2 fruit fly cellular contexts compared by ENCODE assay signal in genomic region chr3L:19230801-19231547, dm6.
TF ChIP-seq lines count a peak whose summit lies in the region.

No protein-coding gene starts in this region.

TF ChIP-seq in whole organism, embryonic, 481 proteins besides CTCF, POLR2A, EP300 and RAD21 (continued from another document and continues in another):
- peak; percentile 3 for TF ChIP-seq Mad (GFP tag; optimal IDR thresholded peaks at IDR 0.05; lab: Kevin White, UChicago)
- TF ChIP-seq CG7372 (GFP tag; IDR thresholded peaks at IDR 0.05; lab: Robert Waterston, UW), result no peak
- no peak for TF ChIP-seq CG16779 (GFP tag; IDR thresholded peaks at IDR 0.05; lab: Robert Waterston, UW)
- peak; percentile 26 for TF ChIP-seq CG17385 (GFP tag; optimal IDR thresholded peaks at IDR 0.05; lab: Kevin White, UChicago)
- no peak for TF ChIP-seq CG2889 (GFP tag; IDR thresholded peaks at IDR 0.05; lab: Robert Waterston, UW)
- TF ChIP-seq CG7556 (GFP tag; optimal IDR thresholded peaks at IDR 0.05; lab: Kevin White, UChicago), result peak; percentile 74
- TF ChIP-seq eve (GFP tag; optimal IDR thresholded peaks at IDR 0.05; lab: Kevin White, UChicago), result peak in 1 of 2 experiments; percentile 25
- peak; percentile 31 for TF ChIP-seq CG13775 (GFP tag; optimal IDR thresholded peaks at IDR 0.05; lab: Kevin White, UChicago)
- TF ChIP-seq Hmr (GFP tag; optimal IDR thresholded peaks at IDR 0.05; lab: Kevin White, UChicago), result peak; percentile 59
- peak; percentile 60 for TF ChIP-seq CG2120 (GFP tag; optimal IDR thresholded peaks at IDR 0.05; lab: Kevin White, UChicago)
- peak; percentile 50 for TF ChIP-seq CG12391 (tag; optimal IDR thresholded peaks at IDR 0.05; lab: Kevin White, UChicago)
- peak; percentile 37 for TF ChIP-seq Blimp-1 (GFP tag; optimal IDR thresholded peaks at IDR 0.05; lab: Kevin White, UChicago)
- peak; percentile 62 for TF ChIP-seq bbx (GFP tag; IDR thresholded peaks at IDR 0.05; lab: Robert Waterston, UW; ENCODE audit: partially characterized antibody)
- peak; percentile 16 for TF ChIP-seq CG12769 (tag; optimal IDR thresholded peaks at IDR 0.05; lab: Kevin White, UChicago)
- TF ChIP-seq Pdp1 (GFP tag; optimal IDR thresholded peaks at IDR 0.05; lab: Kevin White, UChicago), result peak in 1 of 2 experiments; percentile 20
- TF ChIP-seq vvl (GFP tag; IDR thresholded peaks at IDR 0.05; lab: Robert Waterston, UW), result peak; percentile 47; the same call in 1 of the 2 replicates
- TF ChIP-seq da (GFP tag; optimal IDR thresholded peaks at IDR 0.05; lab: Kevin White, UChicago), result no peak
- TF ChIP-seq caup (GFP tag; optimal IDR thresholded peaks at IDR 0.05; lab: Kevin White, UChicago; ENCODE audit: severe bottlenecking), result peak; percentile 28
- peak in 1 of 2 experiments; percentile 67 for TF ChIP-seq Hr51 (GFP tag; optimal IDR thresholded peaks at IDR 0.05; lab: Kevin White, UChicago)
- no peak for TF ChIP-seq E2f1 (GFP tag; IDR thresholded peaks at IDR 0.05; lab: Robert Waterston, UW)
- peak; percentile 39 for TF ChIP-seq Xbp1 (GFP tag; optimal IDR thresholded peaks at IDR 0.05; lab: Kevin White, UChicago)
- TF ChIP-seq ERR (GFP tag; optimal IDR thresholded peaks at IDR 0.05; lab: Kevin White, UChicago), result no peak
- TF ChIP-seq sqz (GFP tag; optimal IDR thresholded peaks at IDR 0.05; lab: Kevin White, UChicago), result peak; percentile 19
- peak; percentile 14 for TF ChIP-seq CG8388 (GFP tag; optimal IDR thresholded peaks at IDR 0.05; lab: Kevin White, UChicago)
- TF ChIP-seq CG18599 (GFP tag; optimal IDR thresholded peaks at IDR 0.05; lab: Kevin White, UChicago), result peak; percentile 68
- 0 out of 2 replicates have a peak, but pooled peaks have one; percentile 15 for TF ChIP-seq CG9932 (GFP tag; IDR thresholded peaks at IDR 0.05; lab: Robert Waterston, UW)
- TF ChIP-seq org-1 (GFP tag; optimal IDR thresholded peaks at IDR 0.05; lab: Kevin White, UChicago), result peak; percentile 10
- TF ChIP-seq tgo (GFP tag; IDR thresholded peaks at IDR 0.05; lab: Robert Waterston, UW), result peak; percentile 45; the same call in 1 of the 3 replicates
- TF ChIP-seq bsh (GFP tag; optimal IDR thresholded peaks at IDR 0.05; lab: Kevin White, UChicago), result peak in 1 of 2 experiments; percentile 41
- peak; percentile 13 for TF ChIP-seq Ssrp (tag; optimal IDR thresholded peaks at IDR 0.05; lab: Kevin White, UChicago)
- TF ChIP-seq CG10565 (GFP tag; optimal IDR thresholded peaks at IDR 0.05; lab: Kevin White, UChicago), result no peak
- TF ChIP-seq C15 (GFP tag; IDR thresholded peaks at IDR 0.05; lab: Robert Waterston, UW), result no peak
- peak; percentile 46 to 54 for TF ChIP-seq Trl (optimal IDR thresholded peaks at IDR 0.05; lab: Kevin White, UChicago)
- TF ChIP-seq Trl (GFP tag; optimal IDR thresholded peaks at IDR 0.05; lab: Kevin White, UChicago), result no peak
- TF ChIP-seq rib (GFP tag; IDR thresholded peaks at IDR 0.05; lab: Robert Waterston, UW), result 0 out of 2 replicates have a peak, but pooled peaks have one; percentile 13
- TF ChIP-seq CG10267 (tag; optimal IDR thresholded peaks at IDR 0.05; lab: Kevin White, UChicago), result peak; percentile 6
- peak; percentile 64 for TF ChIP-seq row (GFP tag; IDR thresholded peaks at IDR 0.05; lab: Robert Waterston, UW)
- TF ChIP-seq CG7357 (GFP tag; IDR thresholded peaks at IDR 0.05; lab: Robert Waterston, UW), result no peak
- TF ChIP-seq grau (tag; optimal IDR thresholded peaks at IDR 0.05; lab: Kevin White, UChicago), result peak; percentile 57
- no peak for TF ChIP-seq btn (GFP tag; optimal IDR thresholded peaks at IDR 0.05; lab: Kevin White, UChicago)
- peak; percentile 47 for TF ChIP-seq CG18262 (tag; optimal IDR thresholded peaks at IDR 0.05; lab: Kevin White, UChicago)
- TF ChIP-seq HLH3B (GFP tag; IDR thresholded peaks at IDR 0.05; lab: Robert Waterston, UW), result peak; percentile 16; the same call in 1 of the 2 replicates
- no peak for TF ChIP-seq cad (GFP tag; optimal IDR thresholded peaks at IDR 0.05; lab: Kevin White, UChicago)
- TF ChIP-seq sd (tag; optimal IDR thresholded peaks at IDR 0.05; lab: Kevin White, UChicago), result peak; percentile 51
- TF ChIP-seq ranshi (GFP tag; IDR thresholded peaks at IDR 0.05; lab: Robert Waterston, UW), result no peak; the same call in 1 of the 2 replicates
- no peak for TF ChIP-seq MTF-1 (GFP tag; optimal IDR thresholded peaks at IDR 0.05; lab: Kevin White, UChicago; ENCODE audit: borderline replicate concordance)
- TF ChIP-seq Atf6 (GFP tag; IDR thresholded peaks at IDR 0.05; lab: Robert Waterston, UW), result no peak
- peak; percentile 9 for TF ChIP-seq CG10979 (tag; optimal IDR thresholded peaks at IDR 0.05; lab: Kevin White, UChicago)
- peak; percentile 18 for TF ChIP-seq Oli (tag; optimal IDR thresholded peaks at IDR 0.05; lab: Kevin White, UChicago)
- no peak for TF ChIP-seq yki (optimal IDR thresholded peaks at IDR 0.05; lab: Kevin White, UChicago)
- peak; percentile 89 for TF ChIP-seq abd-A (tag; optimal IDR thresholded peaks at IDR 0.05; lab: Kevin White, UChicago)
- TF ChIP-seq CG14441 (GFP tag; IDR thresholded peaks at IDR 0.05; lab: Robert Waterston, UW), result no peak
- TF ChIP-seq sens (GFP tag; lab: Kevin White, UChicago), result peak; percentile 80
- no peak for TF ChIP-seq CG8089 (GFP tag; optimal IDR thresholded peaks at IDR 0.05; lab: Kevin White, UChicago)
- TF ChIP-seq Usf (GFP tag; optimal IDR thresholded peaks at IDR 0.05; lab: Kevin White, UChicago), result no peak
- peak; percentile 62 for TF ChIP-seq CG11504 (tag; optimal IDR thresholded peaks at IDR 0.05; lab: Kevin White, UChicago)
- 0 out of 2 replicates have a peak, but pooled peaks have one; percentile 8 for TF ChIP-seq esg (GFP tag; conservative IDR thresholded peaks at IDR 0.05; lab: Robert Waterston, UW)
- no peak for TF ChIP-seq CG2199 (GFP tag; IDR thresholded peaks at IDR 0.05; lab: Robert Waterston, UW)
- TF ChIP-seq CG17829 (tag; optimal IDR thresholded peaks at IDR 0.05; lab: Kevin White, UChicago), result peak; percentile 27
- TF ChIP-seq Jarid2 (GFP tag; optimal IDR thresholded peaks at IDR 0.05; lab: Kevin White, UChicago), result peak; percentile 15
- TF ChIP-seq dysf (GFP tag; IDR thresholded peaks at IDR 0.05; lab: Robert Waterston, UW), result 0 out of 3 replicates have a peak, but pooled peaks have one; percentile 31
- TF ChIP-seq CG17361 (GFP tag; IDR thresholded peaks at IDR 0.05; lab: Robert Waterston, UW), result peak; percentile 46; the same call in 1 of the 3 replicates
- TF ChIP-seq PHDP (tag; optimal IDR thresholded peaks at IDR 0.05; lab: Kevin White, UChicago), result peak; percentile 44
- peak; percentile 25 for TF ChIP-seq phol (tag; optimal IDR thresholded peaks at IDR 0.05; lab: Kevin White, UChicago)

TF ChIP-seq in whole organism, prepupa, 60 proteins besides CTCF, POLR2A, EP300 and RAD21 (continued from another document):
- TF ChIP-seq Eip78C (GFP tag; lab: Kevin White, UChicago) (peak; percentile 48), CG8632 (GFP tag; optimal IDR thresholded peaks at IDR 0.05; lab: Kevin White, UChicago) (no peak), spab (GFP tag; optimal IDR thresholded peaks at IDR 0.05; lab: Kevin White, UChicago) (no peak), Hr39 (GFP tag; optimal IDR thresholded peaks at IDR 0.05; lab: Kevin White, UChicago) (no peak), CG6854 (GFP tag; optimal IDR thresholded peaks at IDR 0.05; lab: Kevin White, UChicago) (no peak), CG6276 (GFP tag; optimal IDR thresholded peaks at IDR 0.05; lab: Kevin White, UChicago) (no peak), CG6792 (GFP tag; optimal IDR thresholded peaks at IDR 0.05; lab: Kevin White, UChicago) (no peak), achi (GFP tag; optimal IDR thresholded peaks at IDR 0.05; lab: Kevin White, UChicago) (no peak), Sox15 (GFP tag; optimal IDR thresholded peaks at IDR 0.05; lab: Kevin White, UChicago) (no peak)
